Fruit fly (Drosophila melanogaster) whole organism: ENCODE data around the gene mew.

Experiments used
- CG8478 ChIP-seq: fragments of >200 bp; optimal IDR thresholded peaks from 2 replicates; lab custom pipeline; 2018; ENCODE audit warnings: inconsistent platforms
- Dll ChIP-seq: fragments of >200 bp; optimal IDR thresholded peaks from 2 replicates; lab custom pipeline; 2017
- EcR ChIP-seq, 2 experiments: fragments of >200 bp; optimal IDR thresholded peaks; 2 replicates each; lab custom pipeline; 2017; ENCODE audit warnings: missing biosample characterization in 2 of 2, missing genetic modification characterization in 2 of 2, missing genetic modification reagents in 2 of 2
- pan ChIP-seq: fragments of >200 bp; optimal IDR thresholded peaks from 2 replicates; lab custom pipeline; 2017
- psq ChIP-seq: fragments of >200 bp; optimal IDR thresholded peaks from 2 replicates; lab custom pipeline; 2017
- usp ChIP-seq: fragments of >200 bp; optimal IDR thresholded peaks from 2 replicates; lab custom pipeline; 2017; ENCODE audit warnings: missing biosample characterization, missing genetic modification characterization, mixed read lengths

- TF ChIP-seq CG8478 (lab: Kevin White, UChicago) (no peak), Dll (no peak), usp (no peak), pan (lab: Kevin White, UChicago) (no peak), EcR (GFP tag; optimal IDR thresholded peaks at IDR 0.05; lab: Kevin White, UChicago) (no peak), psq (lab: Kevin White, UChicago) (no peak)
These were observed 44.2 kb downstream of the mew start for dm6 chrX:13214056-13214455.
